Worm (Caenorhabditis elegans) whole organism, early embryonic: Measurements from ENCODE around the gene pph-1.

Experiments
- F13C5.2 ChIP-seq: sonication (generic microtip); optimal IDR thresholded peaks from 2 replicates; lab custom pipeline; 2017; ENCODE audit warnings: mild to moderate bottlenecking, missing genetic modification characterization, inconsistent platforms, missing compliant biosample characterization
- aly-1 ChIP-seq: sonication (generic microtip); optimal IDR thresholded peaks from 2 replicates; lab custom pipeline; 2016; ENCODE audit warnings: missing genetic modification characterization, missing compliant biosample characterization
- ama-1 ChIP-seq: fragments of 150-350 bp; optimal IDR thresholded peaks from 2 replicates; lab custom pipeline; 2014
- flt-1 ChIP-seq: fragments of 200-800 bp; sonication (Bioruptor generic); IDR thresholded peaks from 2 replicates; pipeline ENCODE4 v1.3.6; 2022; ENCODE audit warnings: missing genetic modification characterization, missing compliant biosample characterization
- pes-1 ChIP-seq: fragments of 200-800 bp; sonication (Bioruptor generic); IDR thresholded peaks from 2 replicates; pipeline ENCODE4 v1.3.6; 2022; ENCODE audit warnings: missing genetic modification reagents, missing genetic modification characterization, missing compliant biosample characterization
- scrt-1 ChIP-seq: fragments of 200-800 bp; sonication (Bioruptor generic); IDR thresholded peaks from 2 replicates; pipeline ENCODE4 v1.3.6; 2022; ENCODE audit warnings: missing genetic modification characterization, missing compliant biosample characterization
- tbx-37 ChIP-seq: fragments of 200-800 bp; sonication (Bioruptor generic); conservative IDR thresholded peaks from 2 replicates; pipeline ENCODE4 v1.3.6; 2022; ENCODE audit warnings: missing genetic modification reagents, missing genetic modification characterization, missing compliant biosample characterization

DNA sequence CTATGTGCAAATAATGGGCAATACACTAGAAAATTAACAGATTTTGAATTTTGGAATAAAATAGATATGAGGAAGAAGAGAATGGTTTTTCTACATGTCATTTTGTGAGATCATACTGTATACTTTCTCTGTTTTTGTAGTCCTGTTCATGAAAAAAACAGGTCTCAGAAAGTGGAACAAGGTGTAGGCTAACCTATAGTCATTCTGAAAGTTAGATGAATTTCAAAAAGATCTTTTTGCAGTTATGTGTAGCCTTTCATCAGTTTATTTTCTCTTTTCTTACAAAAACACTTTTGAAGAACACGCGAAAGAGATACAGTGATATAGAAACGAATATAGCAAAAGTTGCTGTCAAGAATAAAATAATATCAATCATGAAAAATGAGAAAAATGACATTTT lies 48.2 kb upstream of the pph-1 start, which contains the start of gene ugt-35:
- TF ChIP-seq ama-1, result no peak
- TF ChIP-seq pes-1 (GFP tag; lab: Robert Waterston, UW), result no peak
- no peak for TF ChIP-seq scrt-1 (GFP tag; lab: Robert Waterston, UW)
- no peak for TF ChIP-seq flt-1 (GFP tag; lab: Robert Waterston, UW)
- no peak for TF ChIP-seq F13C5.2 (tag; lab: Kevin White, UChicago)
- TF ChIP-seq aly-1 (tag; lab: Kevin White, UChicago), result no peak
- TF ChIP-seq tbx-37, result no peak
